Fruit fly (Drosophila melanogaster) whole organism, wandering third instar larva: Measurements from ENCODE around the gene Nepl7.

ENCODE experiments used
- Abd-B ChIP-seq: fragments of >200 bp; optimal IDR thresholded peaks from 2 replicates; lab custom pipeline; 2017; ENCODE audit warnings: missing biosample characterization, missing genetic modification characterization
- CrebA ChIP-seq: fragments of 200-800 bp; sonication (Bioruptor generic); optimal IDR thresholded peaks from 2 replicates; lab custom pipeline; 2016; ENCODE audit warnings: missing biosample characterization, mild to moderate bottlenecking, missing genetic modification characterization, borderline replicate concordance
- Dfd ChIP-seq: fragments of >200 bp; optimal IDR thresholded peaks from 2 replicates; lab custom pipeline; 2017; ENCODE audit warnings: missing biosample characterization, missing genetic modification characterization
- Dif ChIP-seq: fragments of 200-275, 200-300 bp; sonication (Bioruptor generic); optimal IDR thresholded peaks from 2 replicates; lab custom pipeline; 2018; ENCODE audit warnings: missing biosample characterization, missing genetic modification characterization; ENCODE audit not compliant: partially characterized antibody
- GATAd ChIP-seq: sonication (Bioruptor generic); optimal IDR thresholded peaks from 2 replicates; lab custom pipeline; 2016; ENCODE audit warnings: missing biosample characterization, missing genetic modification characterization
- HLH106 ChIP-seq: fragments of 200-800 bp; optimal IDR thresholded peaks from 3 replicates; lab custom pipeline; 2019; ENCODE audit warnings: missing biosample characterization, mild to moderate bottlenecking, missing genetic modification characterization, moderate library complexity
- Hnf4 ChIP-seq: fragments of 200-800 bp; sonication (Bioruptor generic); optimal IDR thresholded peaks from 2 replicates; lab custom pipeline; 2016; ENCODE audit warnings: missing biosample characterization, mild to moderate bottlenecking, missing genetic modification characterization
- Hr78 ChIP-seq: fragments of >200 bp; optimal IDR thresholded peaks from 2 replicates; lab custom pipeline; 2017; ENCODE audit warnings: missing biosample characterization, missing genetic modification characterization
- Mio ChIP-seq: sonication (Bioruptor generic); optimal IDR thresholded peaks from 2 replicates; lab custom pipeline; 2016; ENCODE audit warnings: missing biosample characterization, missing genetic modification characterization
- OdsH ChIP-seq: fragments of 200-800 bp; sonication (Bioruptor generic); optimal IDR thresholded peaks from 2 replicates; lab custom pipeline; 2016; ENCODE audit warnings: missing biosample characterization, mild to moderate bottlenecking, missing genetic modification characterization
- Rel ChIP-seq, 2 experiments: fragments of 200-800 bp; sonication (Bioruptor generic) in 1 of 2; optimal IDR thresholded peaks; 2 replicates in 1 of 2; 3 replicates in 1 of 2; lab custom pipeline; 2016 to 2019; ENCODE audit warnings: mild to moderate bottlenecking in 2 of 2, missing biosample characterization in 2 of 2, missing genetic modification characterization in 2 of 2, moderate library complexity in 1 of 2
- Vsx2 ChIP-seq: fragments of 200-300, 225-300 bp; sonication (Bioruptor generic); optimal IDR thresholded peaks from 2 replicates; lab custom pipeline; 2018; ENCODE audit warnings: missing biosample characterization, missing genetic modification characterization; ENCODE audit not compliant: partially characterized antibody
- br ChIP-seq: fragments of 200-800 bp; sonication (Bioruptor generic); optimal IDR thresholded peaks from 2 replicates; lab custom pipeline; 2016; ENCODE audit warnings: missing biosample characterization, missing genetic modification characterization
- brk ChIP-seq: fragments of 200-800 bp; sonication (Bioruptor generic); optimal IDR thresholded peaks from 2 replicates; lab custom pipeline; 2016; ENCODE audit warnings: missing biosample characterization, mild to moderate bottlenecking, missing genetic modification characterization
- dl ChIP-seq, 2 experiments: fragments of 175-275, 200-275 bp in 1 of 2; fragments of 200-275 bp in 1 of 2; sonication (Bioruptor generic); optimal IDR thresholded peaks; lab custom pipeline; 2018; ENCODE audit warnings: mild to moderate bottlenecking in 2 of 2, missing biosample characterization in 2 of 2, missing genetic modification characterization in 2 of 2, moderate library complexity in 2 of 2; ENCODE audit not compliant: partially characterized antibody in 2 of 2, insufficient read depth in 1 of 2
- dmrt93B ChIP-seq: fragments of 200-800 bp; sonication (Bioruptor generic); optimal IDR thresholded peaks from 2 replicates; lab custom pipeline; 2018; ENCODE audit warnings: missing biosample characterization, mild to moderate bottlenecking, missing genetic modification characterization
- dsf ChIP-seq: sonication (Bioruptor generic); optimal IDR thresholded peaks from 2 replicates; lab custom pipeline; 2016; ENCODE audit warnings: missing biosample characterization, missing genetic modification characterization, borderline replicate concordance
- ey ChIP-seq: fragments of 200-800 bp; sonication (Bioruptor generic); optimal IDR thresholded peaks from 2 replicates; lab custom pipeline; 2016; ENCODE audit warnings: missing biosample characterization, missing genetic modification characterization
- fru ChIP-seq: fragments of 200-800 bp; sonication (Bioruptor generic); optimal IDR thresholded peaks from 3 replicates; lab custom pipeline; 2016; ENCODE audit warnings: missing biosample characterization, mild to moderate bottlenecking, missing genetic modification characterization
- h ChIP-seq: fragments of 200-800 bp; sonication (Bioruptor generic); optimal IDR thresholded peaks from 3 replicates; lab custom pipeline; 2016; ENCODE audit warnings: missing biosample characterization, mild to moderate bottlenecking, missing genetic modification characterization
- jim ChIP-seq: fragments of 175-275, 200-325 bp; sonication (Bioruptor generic); optimal IDR thresholded peaks from 2 replicates; lab custom pipeline; 2016; ENCODE audit warnings: missing biosample characterization, mild to moderate bottlenecking, missing genetic modification characterization
- pan ChIP-seq: fragments of >200 bp; optimal IDR thresholded peaks from 2 replicates; lab custom pipeline; 2017
- rgr ChIP-seq: fragments of 200-800 bp; sonication (Bioruptor generic); optimal IDR thresholded peaks from 3 replicates; lab custom pipeline; 2016; ENCODE audit warnings: missing biosample characterization, mild to moderate bottlenecking, missing genetic modification characterization
- sage ChIP-seq: fragments of 200-800 bp; sonication (Bioruptor generic); optimal IDR thresholded peaks from 2 replicates; lab custom pipeline; 2016; ENCODE audit warnings: missing biosample characterization, mild to moderate bottlenecking, missing genetic modification characterization
- sv ChIP-seq: fragments of 200-800 bp; sonication (Bioruptor generic); optimal IDR thresholded peaks from 3 replicates; lab custom pipeline; 2016; ENCODE audit warnings: missing biosample characterization, missing genetic modification characterization
- tai ChIP-seq: sonication (Bioruptor generic); optimal IDR thresholded peaks from 2 replicates; lab custom pipeline; 2016; ENCODE audit warnings: missing biosample characterization, missing genetic modification characterization
- usp ChIP-seq: fragments of >200 bp; optimal IDR thresholded peaks from 2 replicates; lab custom pipeline; 2017; ENCODE audit warnings: missing biosample characterization, missing genetic modification characterization
- woc ChIP-seq: sonication (Bioruptor generic); optimal IDR thresholded peaks from 2 replicates; lab custom pipeline; 2016; ENCODE audit warnings: missing biosample characterization, mild to moderate bottlenecking, missing genetic modification characterization

The Nepl7 gene

DNA sequence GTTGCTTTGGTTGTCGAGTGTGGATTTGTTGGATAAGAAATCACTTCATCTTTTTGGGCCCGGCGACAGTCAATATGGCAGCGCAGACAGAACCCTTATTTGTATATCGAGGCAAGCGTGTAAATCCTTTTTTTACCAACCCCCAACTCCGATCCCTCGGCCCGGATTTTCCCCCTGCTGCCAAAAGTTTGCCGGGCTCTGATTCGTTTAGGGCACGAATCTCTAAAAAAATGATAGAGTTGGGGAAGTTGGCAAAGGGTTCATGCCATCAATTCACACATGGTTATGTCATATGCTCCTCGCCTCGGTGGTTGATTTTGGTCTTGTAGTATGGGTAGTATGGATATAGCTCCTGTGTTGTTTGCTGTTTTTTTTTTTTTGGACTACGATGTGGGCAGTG is 17.3 kb upstream of the Nepl7 start:
- no peak for TF ChIP-seq dl (GFP tag; optimal IDR thresholded peaks at IDR 0.05; lab: Kevin White, UChicago; ENCODE audit: insufficient read depth in 1 of 2, partially characterized antibody in 2 of 2)

DNA sequence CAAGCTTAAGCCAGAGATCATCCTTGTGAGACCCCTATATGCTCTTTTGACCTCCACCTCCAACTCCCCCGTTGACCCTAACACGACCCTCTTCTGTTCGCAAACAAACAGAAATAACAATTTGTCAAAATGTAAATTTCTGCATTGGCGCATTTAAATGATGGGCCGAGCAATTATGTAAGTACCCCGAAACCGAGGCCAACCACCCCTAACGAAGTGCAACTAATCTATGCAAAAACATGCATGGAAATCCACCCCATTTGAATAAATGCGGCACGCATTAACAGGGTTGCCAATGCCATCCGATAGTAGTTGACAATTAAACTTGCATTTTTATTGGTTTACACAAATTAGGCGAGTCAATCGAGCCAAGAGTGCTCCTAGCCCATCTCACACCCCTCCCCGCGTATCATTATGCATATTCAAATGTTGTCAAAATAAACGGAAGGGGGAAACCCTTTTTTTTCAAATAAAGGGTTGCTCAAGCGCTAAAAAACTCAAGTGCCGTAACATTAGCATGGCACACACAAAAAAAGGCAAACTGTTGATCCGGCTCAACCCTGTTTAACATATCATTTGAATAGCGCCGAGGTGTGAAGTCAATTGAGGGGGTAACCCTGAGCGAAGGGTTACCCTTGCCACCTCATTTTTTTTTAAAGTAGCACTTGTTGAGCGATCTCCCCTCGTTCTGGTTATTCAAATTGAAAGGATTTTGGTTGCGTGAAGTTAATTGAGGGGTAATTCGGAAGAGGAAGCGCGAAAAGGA is 12.3 kb upstream of the Nepl7 start:
- no peak for TF ChIP-seq Rel (GFP tag; optimal IDR thresholded peaks at IDR 0.05; lab: Kevin White, UChicago)
- TF ChIP-seq Rel (tag; optimal IDR thresholded peaks at IDR 0.05; lab: Kevin White, UChicago) = no peak
- no peak for TF ChIP-seq usp (GFP tag; lab: Kevin White, UChicago)
- TF ChIP-seq Dfd (GFP tag; lab: Kevin White, UChicago) = no peak
- no peak for TF ChIP-seq ey (GFP tag; lab: Kevin White, UChicago)
- TF ChIP-seq sv (GFP tag; lab: Kevin White, UChicago) = no peak
- no peak for TF ChIP-seq Vsx2 (GFP tag; lab: Kevin White, UChicago)
- TF ChIP-seq GATAd = no peak
- no peak for TF ChIP-seq woc
- no peak for TF ChIP-seq pan (lab: Kevin White, UChicago)
- no peak for TF ChIP-seq h (GFP tag; lab: Kevin White, UChicago)
- no peak for TF ChIP-seq OdsH (GFP tag; lab: Kevin White, UChicago)
- no peak for TF ChIP-seq Hnf4 (GFP tag; lab: Kevin White, UChicago)
- TF ChIP-seq dl (GFP tag; optimal IDR thresholded peaks at IDR 0.05; lab: Kevin White, UChicago; ENCODE audit: insufficient read depth in 1 of 2, partially characterized antibody in 2 of 2) = no peak

DNA sequence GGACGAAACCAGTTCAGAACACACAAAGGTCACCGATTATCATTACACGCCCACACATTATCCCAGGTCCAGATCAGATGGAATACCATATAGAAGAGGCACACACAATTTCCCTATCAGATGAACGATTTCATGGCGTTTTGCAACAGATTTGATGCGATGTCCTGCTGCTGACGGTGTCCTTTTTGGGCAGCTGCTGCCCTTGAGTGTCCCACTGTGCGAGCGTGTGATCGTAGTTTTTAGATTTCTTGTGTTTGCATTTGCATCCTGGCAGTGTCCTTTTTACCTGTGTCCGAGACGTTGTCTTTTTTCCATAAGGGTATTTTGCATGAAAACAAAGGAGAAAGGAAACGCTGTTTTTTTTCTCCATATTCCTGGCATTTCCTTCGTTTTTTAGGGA is 9.8 kb upstream of the Nepl7 start:
- TF ChIP-seq OdsH (GFP tag; lab: Kevin White, UChicago) (no peak), brk (GFP tag; lab: Kevin White, UChicago) (no peak), sage (GFP tag; lab: Kevin White, UChicago) (no peak), fru (no peak), HLH106 (tag; lab: Kevin White, UChicago) (no peak), br (no peak), Rel (GFP tag; optimal IDR thresholded peaks at IDR 0.05; lab: Kevin White, UChicago) (no peak), Rel (tag; optimal IDR thresholded peaks at IDR 0.05; lab: Kevin White, UChicago) (no peak), Abd-B (no peak), Hnf4 (GFP tag; lab: Kevin White, UChicago) (no peak), Dfd (GFP tag; lab: Kevin White, UChicago) (no peak), dsf (no peak), h (GFP tag; lab: Kevin White, UChicago) (no peak), usp (GFP tag; lab: Kevin White, UChicago) (no peak), Hr78 (no peak), jim (no peak), rgr (GFP tag; lab: Kevin White, UChicago) (no peak), ey (GFP tag; lab: Kevin White, UChicago) (no peak)

DNA sequence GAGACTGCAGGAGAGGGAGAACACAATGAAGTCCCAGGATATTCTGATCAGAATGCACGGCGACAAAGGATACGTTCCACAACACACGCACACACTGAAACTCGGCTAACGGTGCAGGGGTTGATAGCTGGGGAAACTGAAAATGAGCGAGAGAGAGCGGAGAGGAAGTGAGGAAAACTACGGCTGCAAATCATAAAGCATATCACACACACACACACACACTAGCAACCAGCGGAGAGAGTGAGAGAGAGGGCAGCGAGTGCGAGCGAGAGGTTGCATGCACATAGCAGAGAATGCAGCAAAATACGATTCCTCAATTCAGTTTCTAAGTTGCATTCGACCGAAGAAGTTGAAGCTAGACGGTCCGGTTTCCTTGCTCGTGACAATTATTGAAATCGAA is 8.8 kb upstream of the Nepl7 start:
- TF ChIP-seq dl (GFP tag; optimal IDR thresholded peaks at IDR 0.05; lab: Kevin White, UChicago; ENCODE audit: insufficient read depth in 1 of 2, partially characterized antibody in 2 of 2) (no peak), dmrt93B (GFP tag; lab: Kevin White, UChicago) (no peak), OdsH (GFP tag; lab: Kevin White, UChicago) (no peak), dsf (no peak), Dif (GFP tag; lab: Kevin White, UChicago) (no peak), tai (GFP tag; lab: Kevin White, UChicago) (no peak), sv (GFP tag; lab: Kevin White, UChicago) (no peak), woc (no peak), usp (GFP tag; lab: Kevin White, UChicago) (no peak), Vsx2 (GFP tag; lab: Kevin White, UChicago) (no peak), Dfd (GFP tag; lab: Kevin White, UChicago) (no peak), Rel (GFP tag; optimal IDR thresholded peaks at IDR 0.05; lab: Kevin White, UChicago) (no peak), Rel (tag; optimal IDR thresholded peaks at IDR 0.05; lab: Kevin White, UChicago) (no peak), sage (GFP tag; lab: Kevin White, UChicago) (no peak), Mio (GFP tag; lab: Kevin White, UChicago) (no peak), Abd-B (no peak), CrebA (no peak), fru (no peak), rgr (GFP tag; lab: Kevin White, UChicago) (no peak)
- TF ChIP-seq, all 38 proteins: peak for 0

DNA sequence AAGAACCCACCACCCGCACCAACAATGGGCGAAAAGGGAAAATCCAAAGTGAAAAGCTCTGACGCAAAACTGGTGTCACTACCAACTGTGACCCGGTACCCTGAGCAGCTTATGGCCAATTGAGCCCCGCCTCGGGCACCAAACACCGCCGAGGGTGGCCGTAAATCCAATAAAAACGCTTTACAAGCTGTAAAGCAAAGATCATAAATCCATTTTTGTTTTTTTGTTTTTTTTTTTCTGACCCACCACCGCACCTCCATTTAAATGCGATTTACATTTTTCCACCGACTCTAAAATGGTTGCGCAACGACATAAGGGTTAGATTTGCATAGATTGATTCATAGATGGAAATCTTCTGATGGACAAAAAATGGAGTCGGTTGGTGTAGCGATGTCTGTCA is 4.9 kb upstream of the Nepl7 start:
- no peak for TF ChIP-seq ey (GFP tag; lab: Kevin White, UChicago)
